Fruit fly (Drosophila melanogaster) whole organism, pupa: Measurements from ENCODE around the gene sea.

Experiments
- CG13204 ChIP-seq: fragments of 200-800 bp; sonication (Bioruptor generic); optimal IDR thresholded peaks from 2 replicates; lab custom pipeline; 2018; ENCODE audit warnings: missing biosample characterization, mild to moderate bottlenecking, missing genetic modification characterization, moderate library complexity
- CG34367 ChIP-seq: fragments of 200-800 bp; sonication (Bioruptor generic); optimal IDR thresholded peaks from 2 replicates; lab custom pipeline; 2018; ENCODE audit warnings: missing biosample characterization, mild to moderate bottlenecking, missing genetic modification characterization
- CG4496 ChIP-seq: fragments of 200-800 bp; sonication (Bioruptor generic); IDR thresholded peaks from 3 replicates; pipeline ENCODE4 v1.3.6; 2022; ENCODE audit warnings: missing biosample characterization, missing genetic modification characterization
- CG8301 ChIP-seq: fragments of 200-800 bp; sonication (Bioruptor generic); optimal IDR thresholded peaks from 2 replicates; lab custom pipeline; 2018; ENCODE audit warnings: missing biosample characterization, mild to moderate bottlenecking, missing genetic modification characterization
- EcR ChIP-seq: fragments of 200-800 bp; sonication (Bioruptor generic); optimal IDR thresholded peaks from 3 replicates; lab custom pipeline; 2019; ENCODE audit warnings: missing biosample characterization, missing genetic modification characterization, mild to moderate bottlenecking, moderate library complexity, missing genetic modification reagents
- Ets98B ChIP-seq: fragments of 200-800 bp; sonication (Bioruptor generic); IDR thresholded peaks from 2 replicates; pipeline ENCODE4 v1.3.6; 2022; ENCODE audit warnings: missing biosample characterization, missing genetic modification characterization
- Pif1A ChIP-seq: fragments of 200-800 bp; sonication (Bioruptor generic); optimal IDR thresholded peaks from 3 replicates; lab custom pipeline; 2016; ENCODE audit warnings: missing biosample characterization, missing genetic modification characterization
- fd96Ca ChIP-seq: fragments of 200-800 bp; sonication (Bioruptor generic); IDR thresholded peaks from 3 replicates; pipeline ENCODE4 v1.3.6; 2022; ENCODE audit warnings: missing biosample characterization, missing genetic modification characterization

dm6 chr3R:11568873-11569450 is 2.1 kb upstream of the sea start, which contains the start of gene Mrp4:
- peak; percentile 72; the same call in 2 of the 3 replicates for TF ChIP-seq fd96Ca (GFP tag; lab: Robert Waterston, UW)
- TF ChIP-seq CG8301 (tag; lab: Kevin White, UChicago) = no peak
- TF ChIP-seq CG4496 (GFP tag; lab: Robert Waterston, UW) = peak; percentile 75
- no peak for TF ChIP-seq CG34367 (tag; lab: Kevin White, UChicago)
- peak; percentile 65 for TF ChIP-seq Pif1A (GFP tag; lab: Kevin White, UChicago)
- peak; percentile 48 for TF ChIP-seq CG13204 (GFP tag; lab: Kevin White, UChicago)
- TF ChIP-seq EcR = peak; percentile 6
- TF ChIP-seq Ets98B = peak; percentile 86
